Worm (Caenorhabditis elegans) whole organism, young adult: Measurements from ENCODE around the gene F20A1.8.

ENCODE experiments used
- F22D6.2 ChIP-seq: sonication (generic microtip); optimal IDR thresholded peaks from 2 replicates; lab custom pipeline; 2016; ENCODE audit warnings: mild to moderate bottlenecking, missing genetic modification characterization, missing compliant biosample characterization
- F23B12.7 ChIP-seq: sonication (generic microtip); optimal IDR thresholded peaks from 2 replicates; lab custom pipeline; 2017; ENCODE audit warnings: missing genetic modification characterization, mild to moderate bottlenecking, missing compliant biosample characterization, antibody characterized with exemption, moderate library complexity; ENCODE audit not compliant: insufficient read depth
- F33H1.4 ChIP-seq: fragments of 200-800 bp; sonication (Bioruptor generic); IDR thresholded peaks from 2 replicates; pipeline ENCODE4 v1.3.6; 2022; ENCODE audit warnings: missing genetic modification reagents, missing genetic modification characterization, missing compliant biosample characterization
- F37B4.10 ChIP-seq: fragments of 200-800 bp; sonication (Bioruptor generic); IDR thresholded peaks from 2 replicates; pipeline ENCODE4 v1.3.6; 2022; ENCODE audit warnings: missing genetic modification characterization, missing compliant biosample characterization
- Y53G8AR.9 ChIP-seq: fragments of 200-800 bp; sonication (Bioruptor generic); conservative IDR thresholded peaks from 2 replicates; pipeline ENCODE4 v1.3.6; 2022; ENCODE audit warnings: missing genetic modification reagents, missing genetic modification characterization, missing compliant biosample characterization
- ZK185.1 ChIP-seq: sonication (generic microtip); optimal IDR thresholded peaks from 2 replicates; lab custom pipeline; 2016; ENCODE audit warnings: mild to moderate bottlenecking, missing genetic modification characterization, missing compliant biosample characterization; ENCODE audit not compliant: poor library complexity, severe bottlenecking
- aptf-3 ChIP-seq: fragments of 200-800 bp; sonication (Bioruptor generic); IDR thresholded peaks from 2 replicates; pipeline ENCODE4 v1.3.6; 2022; ENCODE audit warnings: missing genetic modification characterization, missing compliant biosample characterization
- attf-3 ChIP-seq: fragments of 200-800 bp; sonication (Bioruptor generic); conservative IDR thresholded peaks from 2 replicates; pipeline ENCODE4 v1.3.6; 2022; ENCODE audit warnings: missing genetic modification reagents, missing genetic modification characterization, missing compliant biosample characterization
- attf-6 ChIP-seq: fragments of 200-800 bp; sonication (Bioruptor generic); IDR thresholded peaks from 2 replicates; pipeline ENCODE4 v1.3.6; 2022; ENCODE audit warnings: missing genetic modification reagents, missing genetic modification characterization, missing compliant biosample characterization
- cebp-1 ChIP-seq, 2 experiments: fragments of 200-800 bp in 1 of 2; sonication (Bioruptor generic) in 1 of 2; sonication (generic microtip) in 1 of 2; IDR thresholded peaks in 1 of 2; optimal IDR thresholded peaks in 1 of 2; 2 replicates each; pipeline versions ENCODE4 v1.3.6 to Lab custom; 2017 to 2022; ENCODE audit warnings: missing compliant biosample characterization in 2 of 2, missing genetic modification characterization in 2 of 2, mild to moderate bottlenecking in 1 of 2, missing genetic modification reagents in 1 of 2, moderate library complexity in 1 of 2
- ets-4 ChIP-seq: fragments of 200-800 bp; sonication (Bioruptor generic); optimal IDR thresholded peaks from 2 replicates; lab custom pipeline; 2018; ENCODE audit warnings: mild to moderate bottlenecking, missing genetic modification characterization, missing compliant biosample characterization
- hmg-1.2 ChIP-seq: fragments of 200-800 bp; sonication (Bioruptor generic); IDR thresholded peaks from 2 replicates; pipeline ENCODE4 v1.3.6; 2022; ENCODE audit warnings: missing genetic modification reagents, missing genetic modification characterization, missing compliant biosample characterization
- let-526 ChIP-seq: fragments of 200-800 bp; sonication (Bioruptor generic); IDR thresholded peaks from 2 replicates; pipeline ENCODE4 v1.3.6; 2022; ENCODE audit warnings: missing genetic modification reagents, missing genetic modification characterization, missing compliant biosample characterization
- nhr-80 ChIP-seq: sonication (generic microtip); optimal IDR thresholded peaks from 2 replicates; lab custom pipeline; 2016; ENCODE audit warnings: missing genetic modification characterization, missing compliant biosample characterization
- nhr-90 ChIP-seq: sonication (generic microtip); optimal IDR thresholded peaks from 2 replicates; lab custom pipeline; 2016; ENCODE audit warnings: missing genotype, mild to moderate bottlenecking, missing genetic modification characterization, missing compliant biosample characterization
- pha-4 ChIP-seq: fragments of 150-350 bp; sonication (generic microtip); optimal IDR thresholded peaks from 2 replicates; lab custom pipeline; 2014; ENCODE audit warnings: missing biosample characterization, missing genetic modification reagents, missing genetic modification characterization
- unc-130 ChIP-seq: sonication (generic microtip); optimal IDR thresholded peaks from 2 replicates; lab custom pipeline; 2016; ENCODE audit warnings: missing genetic modification reagents, missing genetic modification characterization, missing compliant biosample characterization
- zim-3 ChIP-seq: sonication (generic microtip); optimal IDR thresholded peaks from 2 replicates; lab custom pipeline; 2017; ENCODE audit warnings: mild to moderate bottlenecking, missing genetic modification characterization, moderate library complexity, missing compliant biosample characterization
- ztf-22 ChIP-seq: fragments of 200-800 bp; sonication (Bioruptor generic); optimal IDR thresholded peaks from 2 replicates; lab custom pipeline; 2018; ENCODE audit warnings: mild to moderate bottlenecking, missing genetic modification characterization, moderate library complexity, missing compliant biosample characterization
- ztf-25 ChIP-seq: fragments of 200-800 bp; sonication (Bioruptor generic); IDR thresholded peaks from 2 replicates; pipeline ENCODE4 v1.3.6; 2022; ENCODE audit warnings: missing genetic modification reagents, missing genetic modification characterization, missing compliant biosample characterization

The F20A1.8 gene

DNA sequence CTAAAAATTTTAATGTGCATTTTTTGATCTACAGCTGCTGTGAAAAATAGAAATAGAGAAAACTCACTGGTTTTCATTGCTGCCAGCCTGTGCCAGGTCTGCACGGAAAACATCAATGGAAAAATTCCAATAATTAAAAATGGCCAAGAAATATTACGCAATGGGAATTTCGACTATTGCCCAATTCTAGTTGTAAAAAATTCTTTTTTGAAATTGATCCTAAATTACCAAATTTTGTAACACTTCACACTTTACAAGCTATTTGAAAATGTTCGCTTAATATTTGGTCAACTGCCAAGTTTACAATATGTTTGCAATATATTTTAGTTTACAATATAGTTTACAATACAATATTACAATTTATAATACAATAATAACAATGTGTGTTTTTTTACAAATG, 46.7 kb downstream of the F20A1.8 start:
- no peak for TF ChIP-seq F33H1.4
- no peak for TF ChIP-seq let-526 (GFP tag; lab: Robert Waterston, UW)
- no peak for TF ChIP-seq ets-4 (GFP tag; lab: Kevin White, UChicago)
- TF ChIP-seq nhr-90 (tag; lab: Kevin White, UChicago), result no peak
- TF ChIP-seq Y53G8AR.9 (GFP tag; lab: Robert Waterston, UW), result no peak
- TF ChIP-seq unc-130 (GFP tag; lab: Kevin White, UChicago), result no peak

DNA sequence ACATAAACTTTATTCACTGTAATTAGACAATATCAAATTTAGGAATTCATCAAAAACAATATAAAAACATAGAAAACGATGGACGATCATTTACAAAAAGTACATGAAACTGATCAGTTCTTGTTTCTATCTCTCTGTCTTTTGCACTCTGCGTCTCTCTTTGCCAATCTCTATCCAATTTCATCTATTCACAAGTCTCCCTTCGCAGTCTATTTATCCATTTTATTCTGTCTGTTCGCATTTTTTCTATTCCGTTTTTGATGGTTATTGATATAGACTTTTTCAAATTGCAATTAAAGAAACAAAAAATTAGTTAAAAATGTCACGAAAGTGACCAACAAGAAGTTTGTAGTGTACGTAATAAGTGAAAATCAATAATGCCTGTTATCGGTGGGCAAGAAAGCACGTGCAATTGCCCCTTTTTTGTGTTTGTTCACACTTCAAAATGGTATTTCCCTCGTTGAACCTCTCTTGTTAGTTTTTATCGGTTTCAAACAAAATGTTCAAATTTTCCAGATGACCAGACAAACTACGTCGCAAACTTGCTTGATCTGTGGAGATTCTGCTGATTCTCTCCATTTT, 49.0 kb downstream of the F20A1.8 start, which contains the start of gene nhr-42:
nhr-42 (plus strand) TSS at position 517 of the 582 bp plus-strand sequence.
- TF ChIP-seq ztf-22 (GFP tag; lab: Kevin White, UChicago) (no peak), cebp-1 (GFP tag; IDR thresholded peaks at IDR 0.05; lab: Robert Waterston, UW) (no peak), cebp-1 (tag; optimal IDR thresholded peaks at IDR 0.05; lab: Kevin White, UChicago) (peak; percentile 8), pha-4 (peak; percentile 72), zim-3 (tag; lab: Kevin White, UChicago) (no peak), aptf-3 (GFP tag; lab: Robert Waterston, UW) (no peak), ZK185.1 (tag; lab: Kevin White, UChicago) (no peak), F23B12.7 (tag; lab: Kevin White, UChicago) (no peak), ztf-25 (GFP tag; lab: Robert Waterston, UW) (no peak), hmg-1.2 (GFP tag; lab: Robert Waterston, UW) (peak; percentile 37; the same call in 1 of the 2 replicates), attf-3 (GFP tag; lab: Robert Waterston, UW) (no peak), F22D6.2 (tag; lab: Kevin White, UChicago) (no peak), nhr-80 (tag; lab: Kevin White, UChicago) (peak; percentile 55), attf-6 (GFP tag; lab: Robert Waterston, UW) (no peak), F37B4.10 (GFP tag; lab: Robert Waterston, UW) (no peak)
